Fruit fly (Drosophila melanogaster): ENCODE data around the gene Der-1.

The Der-1 gene

DNA sequence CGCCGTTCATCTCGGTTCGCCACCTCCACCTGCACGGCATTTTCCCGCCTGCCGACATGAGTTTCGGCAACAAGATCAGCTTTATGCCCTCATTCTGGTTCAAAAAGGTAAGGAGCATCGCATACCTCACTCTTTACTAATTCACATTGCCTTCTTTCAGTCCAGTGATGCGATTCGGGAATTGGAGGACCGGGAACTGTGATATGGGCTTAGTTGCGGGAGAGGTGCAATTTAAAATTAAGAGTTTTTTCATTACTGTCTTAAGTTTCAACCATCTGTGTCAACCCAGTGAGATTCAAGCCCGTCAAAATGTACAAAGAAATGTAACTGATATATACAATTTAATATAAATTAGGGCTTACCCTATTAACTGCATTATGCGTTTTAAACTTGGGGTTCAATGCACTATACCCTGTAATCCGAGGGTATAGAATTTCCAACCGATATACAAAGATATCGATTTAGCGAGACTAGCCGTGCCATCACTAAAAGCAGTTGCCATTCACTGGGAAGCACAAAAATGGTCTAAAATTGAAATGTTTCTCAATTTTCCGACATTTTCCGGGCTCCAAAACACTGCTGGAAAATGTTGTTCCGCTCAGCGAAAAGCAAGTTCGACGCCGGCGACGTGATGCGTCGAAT lies 8.1 kb downstream of the Der-1 start, which contains the start of gene CG7289 (continued):
- TF ChIP-seq Hr3 (GFP tag; optimal IDR thresholded peaks at IDR 0.05) = no peak
- no peak for TF ChIP-seq zf30C (GFP tag; optimal IDR thresholded peaks at IDR 0.05)
- no peak for TF ChIP-seq Hr78 (GFP tag; optimal IDR thresholded peaks at IDR 0.05)
- TF ChIP-seq Trl (optimal IDR thresholded peaks at IDR 0.05) = no peak
- no peak for TF ChIP-seq Trl (GFP tag; optimal IDR thresholded peaks at IDR 0.05)
- TF ChIP-seq Oli (tag; optimal IDR thresholded peaks at IDR 0.05) = no peak
- no peak for TF ChIP-seq CG17186 (GFP tag; optimal IDR thresholded peaks at IDR 0.05)
- TF ChIP-seq hb (GFP tag; IDR thresholded peaks at IDR 0.05; ENCODE audit: partially characterized antibody) = peak; percentile 54; the same call in 1 of the 3 replicates
- TF ChIP-seq CG14710 (tag; optimal IDR thresholded peaks at IDR 0.05) = no peak
- no peak for TF ChIP-seq CG15073 (GFP tag; optimal IDR thresholded peaks at IDR 0.05)
- no peak for TF ChIP-seq CG18011 (GFP tag; optimal IDR thresholded peaks at IDR 0.05)
- TF ChIP-seq wdn (GFP tag; IDR thresholded peaks at IDR 0.05) = no peak
- TF ChIP-seq Spps (tag; optimal IDR thresholded peaks at IDR 0.05) = no peak
- TF ChIP-seq CG9817 (tag; optimal IDR thresholded peaks at IDR 0.05) = no peak
- no peak for TF ChIP-seq CG3995 (GFP tag; optimal IDR thresholded peaks at IDR 0.05)
- TF ChIP-seq exex (tag; optimal IDR thresholded peaks at IDR 0.05) = no peak
- no peak for TF ChIP-seq CG13296 (GFP tag; optimal IDR thresholded peaks at IDR 0.05)
- TF ChIP-seq sr (GFP tag; IDR thresholded peaks at IDR 0.05) = no peak
- no peak for TF ChIP-seq salm (tag; optimal IDR thresholded peaks at IDR 0.05)
- no peak for TF ChIP-seq CG8388 (GFP tag; optimal IDR thresholded peaks at IDR 0.05)
- no peak for TF ChIP-seq onecut (GFP tag; IDR thresholded peaks at IDR 0.05)
- no peak for TF ChIP-seq prd (optimal IDR thresholded peaks at IDR 0.05)
- TF ChIP-seq prd (GFP tag; IDR thresholded peaks at IDR 0.05) = no peak
- TF ChIP-seq wor (GFP tag; IDR thresholded peaks at IDR 0.05) = no peak
- TF ChIP-seq insv (GFP tag; optimal IDR thresholded peaks at IDR 0.05) = no peak
- no peak for TF ChIP-seq CG4282 (GFP tag; optimal IDR thresholded peaks at IDR 0.05)
- no peak for TF ChIP-seq Asciz (GFP tag; optimal IDR thresholded peaks at IDR 0.05)
- no peak for TF ChIP-seq CG8089 (GFP tag; optimal IDR thresholded peaks at IDR 0.05)
- no peak for TF ChIP-seq CG34422 (GFP tag; IDR thresholded peaks at IDR 0.05)
- TF ChIP-seq ac (GFP tag; optimal IDR thresholded peaks at IDR 0.05) = no peak
- no peak for TF ChIP-seq Hey (tag; optimal IDR thresholded peaks at IDR 0.05)
- TF ChIP-seq Dll (GFP tag; IDR thresholded peaks at IDR 0.05; ENCODE audit: partially characterized antibody) = peak; percentile 61
- TF ChIP-seq esg (GFP tag; conservative IDR thresholded peaks at IDR 0.05) = no peak
- no peak for TF ChIP-seq ttk (GFP tag; IDR thresholded peaks at IDR 0.05)
- no peak for TF ChIP-seq ab (GFP tag; optimal IDR thresholded peaks at IDR 0.05)
- TF ChIP-seq CG31224 (GFP tag; IDR thresholded peaks at IDR 0.05) = no peak
- 0 out of 3 replicates have a peak, but pooled peaks have one; percentile 9 for TF ChIP-seq ci (GFP tag; IDR thresholded peaks at IDR 0.05)
- TF ChIP-seq H15 (GFP tag; IDR thresholded peaks at IDR 0.05) = no peak
- no peak for TF ChIP-seq CG9876 (GFP tag; optimal IDR thresholded peaks at IDR 0.05)
- TF ChIP-seq Optix (GFP tag; IDR thresholded peaks at IDR 0.05) = no peak
- no peak for TF ChIP-seq jing (GFP tag; optimal IDR thresholded peaks at IDR 0.05)
- no peak for TF ChIP-seq cas (GFP tag; IDR thresholded peaks at IDR 0.05)
- no peak for TF ChIP-seq CG3847 (GFP tag; IDR thresholded peaks at IDR 0.05)
- no peak for TF ChIP-seq Drgx (GFP tag; IDR thresholded peaks at IDR 0.05)
- no peak for TF ChIP-seq CG11398 (GFP tag; optimal IDR thresholded peaks at IDR 0.05)
- no peak for TF ChIP-seq NC2β (GFP tag; optimal IDR thresholded peaks at IDR 0.05)
- peak; percentile 75 for TF ChIP-seq stwl (tag; optimal IDR thresholded peaks at IDR 0.05)
- peak; percentile 6 for TF ChIP-seq CG30403 (GFP tag; optimal IDR thresholded peaks at IDR 0.05)
- no peak for TF ChIP-seq Blimp-1 (GFP tag; optimal IDR thresholded peaks at IDR 0.05)
- TF ChIP-seq Eip74EF (GFP tag; optimal IDR thresholded peaks at IDR 0.05) = no peak
- no peak for TF ChIP-seq tio (GFP tag; optimal IDR thresholded peaks at IDR 0.05)

Measured in whole organism, embryonic.